Fruit fly (Drosophila melanogaster) whole organism, embryonic: ENCODE data around the gene Jupiter.

Experiments
- CG11093 ChIP-seq: fragments of 200-800 bp; sonication (Bioruptor generic); IDR thresholded peaks from 3 replicates; pipeline ENCODE4 v1.3.6; 2022; ENCODE audit warnings: missing biosample characterization, missing genetic modification characterization
- CG11247 ChIP-seq: fragments of 200-800 bp; sonication (Bioruptor generic); IDR thresholded peaks from 2 replicates; pipeline ENCODE4 v1.3.6; 2022; ENCODE audit warnings: missing biosample characterization, missing genetic modification characterization
- CG12219 ChIP-seq: fragments of 200-800 bp; sonication (Bioruptor generic); optimal IDR thresholded peaks from 3 replicates; lab custom pipeline; 2018; ENCODE audit warnings: missing biosample characterization, mild to moderate bottlenecking, missing genetic modification characterization
- CG1233 ChIP-seq: fragments of 200-800 bp; sonication (Bioruptor generic); optimal IDR thresholded peaks from 4 replicates; lab custom pipeline; 2018; ENCODE audit warnings: missing biosample characterization, mild to moderate bottlenecking, missing genetic modification characterization
- CG12744 ChIP-seq: fragments of 200-800 bp; sonication (Bioruptor generic); optimal IDR thresholded peaks from 2 replicates; lab custom pipeline; 2016; ENCODE audit warnings: missing biosample characterization, missing genetic modification characterization
- CG12769 ChIP-seq: fragments of 200-800 bp; sonication (Bioruptor generic); optimal IDR thresholded peaks from 2 replicates; lab custom pipeline; 2019; ENCODE audit warnings: missing biosample characterization, mild to moderate bottlenecking, missing genetic modification characterization, moderate library complexity
- CG14050 ChIP-seq: fragments of 200-800 bp; sonication (Bioruptor generic); IDR thresholded peaks from 3 replicates; pipeline ENCODE4 v1.3.6; 2022; ENCODE audit warnings: missing biosample characterization, missing genetic modification characterization
- CG15514 ChIP-seq: fragments of 200-800 bp; sonication (Bioruptor generic); optimal IDR thresholded peaks from 3 replicates; lab custom pipeline; 2017; ENCODE audit warnings: missing biosample characterization, missing genetic modification characterization, mild to moderate bottlenecking, moderate library complexity, missing genetic modification reagents
- CG15696 ChIP-seq: fragments of 200-800 bp; sonication (Bioruptor generic); optimal IDR thresholded peaks from 2 replicates; lab custom pipeline; 2019; ENCODE audit warnings: missing biosample characterization, mild to moderate bottlenecking, missing genetic modification characterization, moderate library complexity
- CG1602 ChIP-seq: fragments of 200-800 bp; sonication (Bioruptor generic); optimal IDR thresholded peaks from 3 replicates; lab custom pipeline; 2016; ENCODE audit warnings: missing biosample characterization, missing genetic modification characterization
- CG17829 ChIP-seq: fragments of 200-800 bp; optimal IDR thresholded peaks from 2 replicates; lab custom pipeline; 2019; ENCODE audit warnings: missing biosample characterization, mild to moderate bottlenecking, missing genetic modification characterization, moderate library complexity
- CG1832 ChIP-seq: fragments of 200-800 bp; sonication (Bioruptor generic); optimal IDR thresholded peaks from 2 replicates; lab custom pipeline; 2017; ENCODE audit warnings: missing biosample characterization, mild to moderate bottlenecking, missing genetic modification characterization, inconsistent platforms
- CG18476 ChIP-seq: fragments of 200-800 bp; sonication (Bioruptor generic); optimal IDR thresholded peaks from 2 replicates; lab custom pipeline; 2016; ENCODE audit warnings: missing biosample characterization, mild to moderate bottlenecking, missing genetic modification characterization
- CG18619 ChIP-seq: fragments of 200-800 bp; sonication (Bioruptor generic); optimal IDR thresholded peaks from 3 replicates; lab custom pipeline; 2017; ENCODE audit warnings: missing biosample characterization, mild to moderate bottlenecking, missing genetic modification characterization
- CG3838 ChIP-seq: fragments of 200-800 bp; sonication (Bioruptor generic); optimal IDR thresholded peaks from 3 replicates; lab custom pipeline; 2016; ENCODE audit warnings: missing biosample characterization, missing genetic modification characterization
- CG4424 ChIP-seq: fragments of 200-800 bp; sonication (Bioruptor generic); optimal IDR thresholded peaks from 3 replicates; lab custom pipeline; 2016; ENCODE audit warnings: missing biosample characterization, missing genetic modification characterization
- CG4820 ChIP-seq: fragments of 200-800 bp; sonication (Bioruptor generic); optimal IDR thresholded peaks from 3 replicates; lab custom pipeline; 2016; ENCODE audit warnings: missing biosample characterization, missing genetic modification characterization
- CG7372 ChIP-seq: fragments of 200-800 bp; sonication (Bioruptor generic); IDR thresholded peaks from 2 replicates; pipeline ENCODE4 v1.3.6; 2022; ENCODE audit warnings: missing biosample characterization, missing genetic modification characterization
- CG7786 ChIP-seq: fragments of 200-800 bp; sonication (Bioruptor generic); optimal IDR thresholded peaks from 2 replicates; lab custom pipeline; 2016; ENCODE audit warnings: missing biosample characterization, missing genetic modification characterization
- CG7987 ChIP-seq: fragments of 200-800 bp; sonication (Bioruptor generic); optimal IDR thresholded peaks from 2 replicates; lab custom pipeline; 2018; ENCODE audit warnings: missing biosample characterization, mild to moderate bottlenecking, missing genetic modification characterization, moderate library complexity
- CG8924 ChIP-seq: fragments of 200-800 bp; optimal IDR thresholded peaks from 3 replicates; lab custom pipeline; 2019; ENCODE audit warnings: missing biosample characterization, mild to moderate bottlenecking, missing genetic modification characterization, moderate library complexity
- Hmr ChIP-seq: fragments of 200-800 bp; sonication (Bioruptor generic); optimal IDR thresholded peaks from 3 replicates; lab custom pipeline; 2017; ENCODE audit warnings: mild to moderate bottlenecking, missing biosample characterization, missing genetic modification reagents, missing genetic modification characterization
- Hr3 ChIP-seq: fragments of 200-800 bp; sonication (Bioruptor generic); optimal IDR thresholded peaks from 3 replicates; lab custom pipeline; 2016; ENCODE audit warnings: missing biosample characterization, missing genetic modification characterization
- Hsf ChIP-seq: fragments of 200-800 bp; sonication (Bioruptor generic); optimal IDR thresholded peaks from 3 replicates; lab custom pipeline; 2016; ENCODE audit warnings: missing biosample characterization, missing genetic modification characterization
- Lim3 ChIP-seq: fragments of 200-800 bp; sonication (Bioruptor generic); IDR thresholded peaks from 2 replicates; pipeline ENCODE4 v1.3.6; 2022; ENCODE audit warnings: missing biosample characterization, missing genetic modification characterization
- Nf-YB ChIP-seq: fragments of 200-800 bp; sonication (Bioruptor generic); optimal IDR thresholded peaks from 3 replicates; lab custom pipeline; 2019; ENCODE audit warnings: missing biosample characterization, mild to moderate bottlenecking, missing genetic modification characterization, moderate library complexity
- Oli ChIP-seq: fragments of 200-800 bp; sonication (Bioruptor generic); optimal IDR thresholded peaks from 2 replicates; lab custom pipeline; 2018; ENCODE audit warnings: missing biosample characterization, mild to moderate bottlenecking, missing genetic modification characterization, moderate library complexity
- Ptx1 ChIP-seq: fragments of 200-800 bp; sonication (Bioruptor generic); IDR thresholded peaks from 2 replicates; pipeline ENCODE4 v1.3.6; 2022; ENCODE audit warnings: missing biosample characterization, missing genetic modification characterization
- Scr ChIP-seq: fragments of 200-800 bp; sonication (Bioruptor generic); IDR thresholded peaks from 2 replicates; pipeline ENCODE4 v1.3.6; 2022; ENCODE audit warnings: missing biosample characterization, missing genetic modification characterization; ENCODE audit not compliant: partially characterized antibody
- Sry-β ChIP-seq: fragments of 200-800 bp; sonication (Bioruptor generic); optimal IDR thresholded peaks from 2 replicates; lab custom pipeline; 2018; ENCODE audit warnings: missing biosample characterization, mild to moderate bottlenecking, missing genetic modification characterization, moderate library complexity
- Tbp ChIP-seq: fragments of >200 bp; optimal IDR thresholded peaks from 2 replicates; lab custom pipeline; 2018; ENCODE audit warnings: missing biosample characterization, missing genetic modification characterization
- Vsx1 ChIP-seq: fragments of 200-800 bp; sonication (Bioruptor generic); optimal IDR thresholded peaks from 2 replicates; lab custom pipeline; 2017; ENCODE audit warnings: missing biosample characterization, mild to moderate bottlenecking, missing genetic modification characterization, missing genetic modification reagents
- ash1 ChIP-seq: fragments of 200-800 bp; sonication (Bioruptor generic); optimal IDR thresholded peaks from 2 replicates; lab custom pipeline; 2018; ENCODE audit warnings: missing biosample characterization, mild to moderate bottlenecking, missing genetic modification characterization
- bbx ChIP-seq: fragments of 200-800 bp; sonication (Bioruptor generic); IDR thresholded peaks from 2 replicates; pipeline ENCODE4 v1.3.6; 2022; ENCODE audit warnings: missing biosample characterization, missing genetic modification characterization; ENCODE audit not compliant: partially characterized antibody
- cad ChIP-seq: fragments of >200 bp; optimal IDR thresholded peaks from 2 replicates; lab custom pipeline; 2017; ENCODE audit warnings: missing biosample characterization, missing genetic modification characterization
- chinmo ChIP-seq: fragments of 200-800 bp; sonication (Bioruptor generic); IDR thresholded peaks from 4 replicates; pipeline ENCODE4 v1.3.6; 2022; ENCODE audit warnings: missing biosample characterization, missing genetic modification characterization; ENCODE audit not compliant: partially characterized antibody
- ci ChIP-seq: fragments of 200-800 bp; sonication (Bioruptor generic); IDR thresholded peaks from 3 replicates; pipeline ENCODE4 v1.3.6; 2022; ENCODE audit warnings: missing biosample characterization, missing genetic modification characterization
- danr ChIP-seq: fragments of 200-800 bp; sonication (Bioruptor generic); IDR thresholded peaks from 2 replicates; pipeline ENCODE4 v1.3.6; 2022; ENCODE audit warnings: missing biosample characterization, missing genetic modification characterization
- dysf ChIP-seq: fragments of 200-800 bp; sonication (Bioruptor generic); IDR thresholded peaks from 3 replicates; pipeline ENCODE4 v1.3.6; 2022; ENCODE audit warnings: missing biosample characterization, missing genetic modification characterization
- fd102C ChIP-seq: fragments of 200-800 bp; sonication (Bioruptor generic); optimal IDR thresholded peaks from 2 replicates; lab custom pipeline; 2018; ENCODE audit warnings: missing biosample characterization, mild to moderate bottlenecking, missing genetic modification characterization, moderate library complexity
- maf-S ChIP-seq: fragments of 200-800 bp; sonication (Bioruptor generic); optimal IDR thresholded peaks from 2 replicates; lab custom pipeline; 2016; ENCODE audit warnings: missing biosample characterization, missing genetic modification characterization
- mam ChIP-seq: fragments of 200-800 bp; sonication (Bioruptor generic); optimal IDR thresholded peaks from 3 replicates; lab custom pipeline; 2016; ENCODE audit warnings: missing biosample characterization, missing genetic modification characterization
- pnt ChIP-seq: fragments of 200-800 bp; sonication (Bioruptor generic); optimal IDR thresholded peaks from 3 replicates; lab custom pipeline; 2016; ENCODE audit warnings: missing biosample characterization, missing genetic modification characterization
- pzg ChIP-seq: fragments of 200-800 bp; sonication (Bioruptor generic); optimal IDR thresholded peaks from 3 replicates; lab custom pipeline; 2018; ENCODE audit warnings: missing biosample characterization, mild to moderate bottlenecking, missing genetic modification characterization, moderate library complexity
- run ChIP-seq: fragments of 200-800 bp; sonication (Bioruptor generic); optimal IDR thresholded peaks from 3 replicates; lab custom pipeline; 2018; ENCODE audit warnings: missing biosample characterization, mild to moderate bottlenecking, missing genetic modification characterization
- schlank ChIP-seq: fragments of 200-800 bp; sonication (Bioruptor generic); optimal IDR thresholded peaks from 2 replicates; lab custom pipeline; 2018; ENCODE audit warnings: missing biosample characterization, mild to moderate bottlenecking, missing genetic modification characterization
- shn ChIP-seq: fragments of 200-800 bp; sonication (Bioruptor generic); optimal IDR thresholded peaks from 3 replicates; lab custom pipeline; 2016; ENCODE audit warnings: missing biosample characterization, missing genetic modification characterization
- sna ChIP-seq: fragments of 200-800 bp; sonication (Bioruptor generic); IDR thresholded peaks from 2 replicates; pipeline ENCODE4 v1.3.6; 2022; ENCODE audit warnings: missing biosample characterization, missing genetic modification characterization; ENCODE audit not compliant: partially characterized antibody
- stwl ChIP-seq: fragments of 200-800 bp; sonication (Bioruptor generic); optimal IDR thresholded peaks from 3 replicates; lab custom pipeline; 2018; ENCODE audit warnings: missing biosample characterization, mild to moderate bottlenecking, missing genetic modification characterization, moderate library complexity
- zfh1 ChIP-seq: fragments of 200-800 bp; sonication (Bioruptor generic); IDR thresholded peaks from 3 replicates; pipeline ENCODE4 v1.3.6; 2022; ENCODE audit warnings: missing biosample characterization, missing genetic modification characterization

Gene Jupiter

dm6 chr3R:11557492-11557965 is 62.2 kb downstream of the Jupiter start, which contains the start of gene CG10898 (continued):
- peak; percentile 80 for TF ChIP-seq CG15514
- TF ChIP-seq CG3838 (GFP tag; lab: Kevin White, UChicago), result peak; percentile 67
- peak; percentile 63 for TF ChIP-seq CG18619 (GFP tag; lab: Kevin White, UChicago)
- peak; percentile 91 for TF ChIP-seq Hsf
- TF ChIP-seq zfh1 (GFP tag; lab: Robert Waterston, UW), result peak; percentile 87
- peak; percentile 88 for TF ChIP-seq Hmr (GFP tag; lab: Kevin White, UChicago)
- TF ChIP-seq CG7372 (GFP tag; lab: Robert Waterston, UW), result peak; percentile 77
- TF ChIP-seq ci, result peak; percentile 91
- 0 out of 4 replicates have a peak, but pooled peaks have one; percentile 48 for TF ChIP-seq chinmo
- TF ChIP-seq CG11247 (GFP tag; lab: Robert Waterston, UW), result peak; percentile 79
- TF ChIP-seq maf-S (GFP tag; lab: Kevin White, UChicago), result peak; percentile 88
- peak; percentile 82 for TF ChIP-seq Hr3 (GFP tag; lab: Kevin White, UChicago)
- TF ChIP-seq mam (GFP tag; lab: Kevin White, UChicago), result peak; percentile 90
- peak; percentile 33 for TF ChIP-seq Vsx1 (GFP tag; lab: Kevin White, UChicago)
- TF ChIP-seq schlank, result peak; percentile 37
- TF ChIP-seq Oli, result peak; percentile 60
- TF ChIP-seq shn (GFP tag; lab: Kevin White, UChicago), result peak; percentile 82
- TF ChIP-seq CG15696 (tag; lab: Kevin White, UChicago), result peak; percentile 69
- peak; percentile 47; the same call in 1 of the 2 replicates for TF ChIP-seq danr (GFP tag; lab: Robert Waterston, UW)
- peak; percentile 81 for TF ChIP-seq pzg (GFP tag; lab: Kevin White, UChicago)
- peak; percentile 69 for TF ChIP-seq CG7987 (GFP tag; lab: Kevin White, UChicago)
- peak; percentile 87 for TF ChIP-seq Ptx1 (GFP tag; lab: Robert Waterston, UW)
- TF ChIP-seq pnt, result peak; percentile 87
- peak; percentile 42 for TF ChIP-seq Nf-YB (GFP tag; lab: Kevin White, UChicago)
- peak; percentile 21; the same call in 1 of the 2 replicates for TF ChIP-seq bbx (GFP tag; lab: Robert Waterston, UW)
- TF ChIP-seq Sry-β (GFP tag; lab: Kevin White, UChicago), result no peak
- peak; percentile 49; the same call in 1 of the 3 replicates for TF ChIP-seq CG11093 (GFP tag; lab: Robert Waterston, UW)
- peak; percentile 47 for TF ChIP-seq cad (GFP tag; lab: Kevin White, UChicago)
- peak; percentile 83 for TF ChIP-seq CG7786 (GFP tag; lab: Kevin White, UChicago)
- peak; percentile 66 for TF ChIP-seq CG1233 (GFP tag; lab: Kevin White, UChicago)
- TF ChIP-seq Scr (GFP tag; lab: Robert Waterston, UW), result peak; percentile 52
- TF ChIP-seq CG18476, result peak; percentile 69
- no peak for TF ChIP-seq fd102C (GFP tag; lab: Kevin White, UChicago)
- TF ChIP-seq CG17829, result peak; percentile 82
- no peak for TF ChIP-seq CG1832
- TF ChIP-seq run (tag; lab: Kevin White, UChicago), result peak; percentile 7
- TF ChIP-seq CG12744 (GFP tag; lab: Kevin White, UChicago), result peak; percentile 80
- peak; percentile 88 for TF ChIP-seq stwl
- no peak for TF ChIP-seq Lim3 (GFP tag; lab: Robert Waterston, UW)
- TF ChIP-seq CG8924 (tag; lab: Kevin White, UChicago), result peak; percentile 81
- TF ChIP-seq CG4424 (GFP tag; lab: Kevin White, UChicago), result peak; percentile 78
- peak; percentile 84 for TF ChIP-seq CG12769 (tag; lab: Kevin White, UChicago)
- TF ChIP-seq CG1602 (GFP tag; lab: Kevin White, UChicago), result peak; percentile 74
- TF ChIP-seq sna (GFP tag; lab: Robert Waterston, UW), result peak; percentile 11; the same call in 1 of the 2 replicates
- peak; percentile 83 for TF ChIP-seq CG4820 (GFP tag; lab: Kevin White, UChicago)
- TF ChIP-seq Tbp, result no peak
- TF ChIP-seq ash1 (GFP tag; lab: Kevin White, UChicago), result no peak
- TF ChIP-seq CG14050 (GFP tag; lab: Robert Waterston, UW), result peak; percentile 79
- TF ChIP-seq dysf (GFP tag; lab: Robert Waterston, UW), result peak; percentile 84
- peak; percentile 63 for TF ChIP-seq CG12219 (GFP tag; lab: Kevin White, UChicago)
